Fruit fly (Drosophila melanogaster): Measurements from ENCODE around the gene Pura.

The Pura gene

dm6 chr3L:7617436-7617979 is 24.6 kb downstream of the Pura start:
- TF ChIP-seq CrebA (GFP tag; optimal IDR thresholded peaks at IDR 0.05; ENCODE audit: borderline replicate concordance) = no peak

- TF ChIP-seq dl (GFP tag; optimal IDR thresholded peaks at IDR 0.05; ENCODE audit: insufficient read depth in 1 of 2, partially characterized antibody in 2 of 2) (no peak), GATAd (GFP tag; optimal IDR thresholded peaks at IDR 0.05) (no peak), Mio (GFP tag; optimal IDR thresholded peaks at IDR 0.05) (no peak), Dfd (GFP tag; optimal IDR thresholded peaks at IDR 0.05) (peak; percentile 91), Myc (optimal IDR thresholded peaks at IDR 0.05) (no peak)
Measured at dm6 chr3L:7624561-7624960, 31.7 kb downstream of the Pura start.

dm6 chr3L:7630047-7630446 is 37.2 kb downstream of the Pura start:
- TF ChIP-seq foxo (GFP tag; optimal IDR thresholded peaks at IDR 0.05) = no peak
- TF ChIP-seq GATAd (GFP tag; optimal IDR thresholded peaks at IDR 0.05) = no peak
- TF ChIP-seq Jra (GFP tag; optimal IDR thresholded peaks at IDR 0.05) = no peak
- TF ChIP-seq Sp1 (GFP tag; optimal IDR thresholded peaks at IDR 0.05) = no peak
- TF ChIP-seq lola (GFP tag; optimal IDR thresholded peaks at IDR 0.05) = no peak
- no peak for TF ChIP-seq woc (GFP tag; optimal IDR thresholded peaks at IDR 0.05)
- TF ChIP-seq Mio (GFP tag; optimal IDR thresholded peaks at IDR 0.05) = no peak
- no peak for TF ChIP-seq jim (GFP tag; optimal IDR thresholded peaks at IDR 0.05)
- TF ChIP-seq Dfd (GFP tag; optimal IDR thresholded peaks at IDR 0.05) = no peak
- TF ChIP-seq fru (GFP tag; optimal IDR thresholded peaks at IDR 0.05) = no peak
- TF ChIP-seq Abd-B (GFP tag; optimal IDR thresholded peaks at IDR 0.05) = no peak
- no peak for TF ChIP-seq CG9705 (GFP tag; optimal IDR thresholded peaks at IDR 0.05)
- TF ChIP-seq dmrt93B (GFP tag; optimal IDR thresholded peaks at IDR 0.05) = no peak

dm6 chr3L:7632540-7633263 is 39.8 kb downstream of the Pura start:
- no peak for TF ChIP-seq brk (GFP tag; optimal IDR thresholded peaks at IDR 0.05)
- TF ChIP-seq Vsx2 (GFP tag; optimal IDR thresholded peaks at IDR 0.05; ENCODE audit: partially characterized antibody) = no peak
- no peak for TF ChIP-seq Hr83 (GFP tag; optimal IDR thresholded peaks at IDR 0.05; ENCODE audit: poor library complexity, severe bottlenecking)
- no peak for TF ChIP-seq ey (GFP tag; optimal IDR thresholded peaks at IDR 0.05)
- no peak for TF ChIP-seq pan (optimal IDR thresholded peaks at IDR 0.05)
- no peak for TF ChIP-seq dsf (GFP tag; optimal IDR thresholded peaks at IDR 0.05; ENCODE audit: borderline replicate concordance)
- TF ChIP-seq sv (GFP tag; optimal IDR thresholded peaks at IDR 0.05) = no peak

dm6 chr3L:7633619-7634018 is 40.7 kb downstream of the Pura start:
- TF ChIP-seq OdsH (GFP tag; optimal IDR thresholded peaks at IDR 0.05) (no peak), dsf (GFP tag; optimal IDR thresholded peaks at IDR 0.05; ENCODE audit: borderline replicate concordance) (no peak), jim (GFP tag; optimal IDR thresholded peaks at IDR 0.05) (no peak), Myc (optimal IDR thresholded peaks at IDR 0.05) (no peak), tai (GFP tag; optimal IDR thresholded peaks at IDR 0.05) (no peak), Hr78 (GFP tag; optimal IDR thresholded peaks at IDR 0.05) (no peak), dmrt93B (GFP tag; optimal IDR thresholded peaks at IDR 0.05) (no peak), br (GFP tag; optimal IDR thresholded peaks at IDR 0.05) (no peak), usp (GFP tag; optimal IDR thresholded peaks at IDR 0.05) (no peak), Abd-B (GFP tag; optimal IDR thresholded peaks at IDR 0.05) (no peak), Dif (GFP tag; optimal IDR thresholded peaks at IDR 0.05; ENCODE audit: partially characterized antibody) (no peak), sage (GFP tag; optimal IDR thresholded peaks at IDR 0.05) (no peak)

Measured in whole organism, wandering third instar larva.